Fruit fly (Drosophila melanogaster) S2 (cell line): ENCODE measurements around the gene CG7706.

ENCODE experiments used
- CG8478 ChIP-seq: fragments of >200 bp; optimal IDR thresholded peaks from 2 replicates; lab custom pipeline; 2018
- CTCF ChIP-seq, 2 experiments: fragments of >200 bp; optimal IDR thresholded peaks; 2 replicates each; lab custom pipeline; 2018

dm6 chr3R:18726334-18726733, 48.7 kb downstream of the CG7706 start, which contains the start of gene CG7714:
- TF ChIP-seq CTCF (optimal IDR thresholded peaks at IDR 0.05; lab: Kevin White, UChicago), result no peak
- no peak for TF ChIP-seq CG8478 (lab: Kevin White, UChicago)
